Worm (Caenorhabditis elegans) whole organism, midembryonic: ENCODE measurements around the gene fbxa-12.

Source experiments
- cog-1 ChIP-seq: sonication (generic microtip); optimal IDR thresholded peaks from 2 replicates; lab custom pipeline; 2016; ENCODE audit warnings: missing genetic modification characterization, missing compliant biosample characterization
- tab-1 ChIP-seq: fragments of 200-800 bp; sonication (Bioruptor generic); IDR thresholded peaks from 2 replicates; pipeline ENCODE4 v1.3.6; 2022; ENCODE audit warnings: missing genetic modification characterization, missing compliant biosample characterization

ce11 chrIII:2262942-2263341 lies 43.4 kb downstream of the fbxa-12 start, which contains the start of gene Y54F10BM.6:
- TF ChIP-seq cog-1 (tag; lab: Kevin White, UChicago) = no peak
- no peak for TF ChIP-seq tab-1
